Worm (Caenorhabditis elegans): Measurements from ENCODE around the gene Y71H2B.8.

ce11 chrIII:2628690-2629089 lies 49.6 kb downstream of the Y71H2B.8 start, which contains the start of gene acbp-8:
- TF ChIP-seq daf-12 (tag; optimal IDR thresholded peaks at IDR 0.05) (no peak), zag-1 (tag; optimal IDR thresholded peaks at IDR 0.05) (no peak), ama-1 (optimal IDR thresholded peaks at IDR 0.05) (no peak), jun-1 (tag; optimal IDR thresholded peaks at IDR 0.05) (no peak), mml-1 (tag; optimal IDR thresholded peaks at IDR 0.05) (no peak), unc-62 (GFP tag; optimal IDR thresholded peaks at IDR 0.05) (no peak), snpc-4 (tag; optimal IDR thresholded peaks at IDR 0.05) (no peak), elt-3 (tag; optimal IDR thresholded peaks at IDR 0.05) (no peak), egl-27 (tag; optimal IDR thresholded peaks at IDR 0.05) (no peak), sea-2 (GFP tag; optimal IDR thresholded peaks at IDR 0.05) (no peak), ceh-82 (tag; optimal IDR thresholded peaks at IDR 0.05) (no peak)

All from whole organism, L3 larva.